Worm (Caenorhabditis elegans): ENCODE results near the gene B0393.7.

DNA sequence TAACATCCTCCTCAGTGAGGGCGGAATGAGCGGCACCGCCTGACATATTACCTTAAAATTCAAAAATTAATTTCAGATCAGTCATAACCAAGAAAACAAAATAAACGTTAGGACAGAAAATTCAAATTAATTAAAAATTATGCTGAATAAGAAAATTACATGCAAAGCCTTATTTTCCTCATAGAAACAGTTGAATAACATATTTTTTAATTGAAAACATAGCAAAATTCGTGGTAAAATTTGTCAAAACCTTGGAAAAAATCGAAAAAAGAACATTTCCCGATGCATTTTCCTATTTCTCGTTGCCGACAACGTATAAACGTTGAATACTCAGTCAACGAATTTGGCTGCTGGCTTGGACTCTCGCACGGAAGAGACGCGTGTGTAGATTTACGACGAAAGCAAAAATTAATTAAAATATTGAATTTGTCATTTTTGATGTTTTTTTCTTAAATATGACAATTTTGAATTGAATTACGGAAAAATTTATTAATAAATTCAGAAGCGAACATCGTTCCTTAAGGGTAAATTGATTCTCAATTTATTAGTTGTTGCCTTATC, 23.8 kb downstream of the B0393.7 start, which contains the start of the genes rps-0 and rbg-3:
- TF ChIP-seq him-1 (tag; optimal IDR thresholded peaks at IDR 0.05) (no peak), W03F9.2 (tag; optimal IDR thresholded peaks at IDR 0.05) (peak; percentile 91)
